Worm (Caenorhabditis elegans): ENCODE results near the gene eat-3.

DNA sequence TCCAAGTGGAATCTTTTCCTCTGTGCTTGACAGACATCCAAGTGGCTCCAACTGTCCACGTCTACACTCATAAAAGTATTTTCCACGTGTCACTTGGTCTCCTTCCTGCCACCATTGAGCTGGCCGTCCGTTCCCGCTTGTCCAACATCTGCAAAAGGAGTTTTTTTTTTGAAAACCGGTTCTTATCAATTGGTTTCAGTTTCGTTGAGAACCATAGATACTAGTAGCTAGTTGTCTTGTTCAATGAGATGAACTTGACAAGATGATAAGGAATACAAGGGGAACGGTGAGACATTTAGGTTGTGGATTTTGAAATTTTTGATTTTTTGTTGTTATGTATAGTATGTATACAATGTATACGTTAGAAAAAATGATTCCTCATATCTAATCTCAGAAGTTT lies 21.1 kb downstream of the eat-3 start:
- TF ChIP-seq Y22D7AL.16 (tag; optimal IDR thresholded peaks at IDR 0.05) (no peak), odd-2 (tag; optimal IDR thresholded peaks at IDR 0.05) (no peak), sox-4 (tag; optimal IDR thresholded peaks at IDR 0.05) (no peak), F13H6.1 (tag; optimal IDR thresholded peaks at IDR 0.05) (no peak), tbx-2 (tag; optimal IDR thresholded peaks at IDR 0.05) (no peak), nfya-1 (tag; optimal IDR thresholded peaks at IDR 0.05) (no peak), ama-1 (optimal IDR thresholded peaks at IDR 0.05) (no peak), pag-3 (tag; optimal IDR thresholded peaks at IDR 0.05; ENCODE audit: borderline replicate concordance) (no peak)

Data from whole organism, late embryonic.